Fruit fly (Drosophila melanogaster): ENCODE data around the gene CG43092.

DNA sequence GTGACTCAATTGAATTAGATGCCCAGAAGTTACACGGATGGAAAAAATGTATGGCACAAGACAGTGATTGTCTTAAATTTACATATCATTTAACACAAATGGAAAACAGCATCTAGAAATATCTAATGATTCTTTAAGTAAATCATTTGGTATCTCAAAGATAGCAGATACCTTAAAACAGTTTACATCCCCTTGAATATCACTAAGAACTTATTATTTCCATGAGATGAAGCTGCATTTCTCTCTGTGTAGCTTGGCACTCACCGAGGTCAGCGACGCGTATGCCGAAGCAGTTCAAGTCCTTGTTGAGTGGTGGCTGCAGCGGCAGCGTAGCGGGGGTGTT lies 49.9 kb downstream of the CG43092 start:
- TF ChIP-seq CG8478 (optimal IDR thresholded peaks at IDR 0.05) (no peak), CTCF (optimal IDR thresholded peaks at IDR 0.05) (no peak)
